Worm (Caenorhabditis elegans) whole organism, L3 larva: ENCODE results near the gene plp-2.

ENCODE experiments used
- snpc-4 ChIP-seq: fragments of 150-350 bp; optimal IDR thresholded peaks from 2 replicates; lab custom pipeline; 2014; ENCODE audit warnings: missing biosample characterization, missing genetic modification characterization
- unc-39 ChIP-seq: sonication (generic microtip); optimal IDR thresholded peaks from 4 replicates; lab custom pipeline; 2017; ENCODE audit warnings: missing biosample characterization, missing genetic modification characterization

The plp-2 gene

DNA sequence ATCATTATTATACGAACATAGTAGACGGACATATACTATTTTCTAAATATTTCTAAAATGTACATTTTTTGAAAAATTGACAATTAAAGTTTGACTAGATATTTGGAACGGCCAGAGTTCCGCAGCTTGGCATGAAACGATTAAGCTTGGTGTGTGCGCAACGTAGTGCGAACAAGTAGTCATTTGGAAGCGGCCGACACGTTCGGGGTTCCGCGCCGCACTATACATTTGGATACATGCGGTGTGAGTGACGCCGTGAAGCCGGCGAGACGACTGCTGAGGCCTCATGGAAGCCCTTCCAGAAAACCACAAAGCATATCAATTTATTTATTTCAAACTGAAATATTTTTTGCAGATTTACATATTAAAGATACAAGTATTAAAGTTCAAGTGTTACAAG lies 44.4 kb downstream of the plp-2 start:
- TF ChIP-seq unc-39 (tag; lab: Kevin White, UChicago) (no peak), snpc-4 (tag; lab: Kevin White, UChicago) (peak; percentile 80)
